Worm (Caenorhabditis elegans) whole organism, L3 larva: ENCODE measurements around the gene T09A5.4.

Experiments
- R02D3.7 ChIP-seq: fragments of 150-350 bp; optimal IDR thresholded peaks from 2 replicates; lab custom pipeline; 2014; ENCODE audit warnings: missing biosample characterization, missing genetic modification characterization
- aly-2 ChIP-seq: fragments of 150-350 bp; optimal IDR thresholded peaks from 2 replicates; lab custom pipeline; 2014; ENCODE audit warnings: missing biosample characterization, missing genetic modification characterization
- ama-1 ChIP-seq: fragments of 150-350 bp; optimal IDR thresholded peaks from 2 replicates; lab custom pipeline; 2018
- ceh-16 ChIP-seq: sonication (generic microtip); optimal IDR thresholded peaks from 2 replicates; lab custom pipeline; 2017; ENCODE audit warnings: missing biosample characterization, missing genetic modification characterization
- ceh-28 ChIP-seq: fragments of 150-350 bp; optimal IDR thresholded peaks from 2 replicates; lab custom pipeline; 2014; ENCODE audit warnings: missing biosample characterization, missing genetic modification reagents, missing genetic modification characterization
- ceh-9 ChIP-seq: sonication (generic microtip); optimal IDR thresholded peaks from 2 replicates; lab custom pipeline; 2018; ENCODE audit warnings: missing biosample characterization, missing genetic modification characterization
- daf-12 ChIP-seq: fragments of 150-350 bp; optimal IDR thresholded peaks from 2 replicates; lab custom pipeline; 2014; ENCODE audit warnings: missing biosample characterization, missing genetic modification reagents, missing genetic modification characterization
- egl-5 ChIP-seq: fragments of 150-350 bp; optimal IDR thresholded peaks from 2 replicates; lab custom pipeline; 2017; ENCODE audit warnings: missing biosample characterization, missing genetic modification reagents, missing genetic modification characterization, inconsistent platforms
- elt-1 ChIP-seq: fragments of 150-350 bp; optimal IDR thresholded peaks from 2 replicates; lab custom pipeline; 2014; ENCODE audit warnings: missing biosample characterization, missing genetic modification characterization
- elt-2 ChIP-seq: sonication (generic microtip); optimal IDR thresholded peaks from 2 replicates; lab custom pipeline; 2016; ENCODE audit warnings: missing genetic modification reagents, mild to moderate bottlenecking, missing genetic modification characterization, missing compliant biosample characterization
- elt-3 ChIP-seq, 3 experiments: fragments of 150-350 bp in 1 of 3; sonication (generic microtip) in 2 of 3; optimal IDR thresholded peaks; 2 replicates in 2 of 3; 4 replicates in 1 of 3; lab custom pipeline; 2014 to 2017; ENCODE audit warnings: missing biosample characterization in 3 of 3, missing genetic modification characterization in 3 of 3
- eor-1 ChIP-seq, 2 experiments: fragments of 150-350 bp; optimal IDR thresholded peaks; 2 replicates each; lab custom pipeline; 2014 to 2018; ENCODE audit warnings: missing biosample characterization in 2 of 2, missing genetic modification characterization in 2 of 2
- fkh-10 ChIP-seq: sonication (generic microtip); optimal IDR thresholded peaks from 2 replicates; lab custom pipeline; 2017; ENCODE audit warnings: missing biosample characterization, missing genetic modification reagents, missing genetic modification characterization
- fkh-2 ChIP-seq: fragments of 150-350 bp; optimal IDR thresholded peaks from 2 replicates; lab custom pipeline; 2014; ENCODE audit warnings: missing biosample characterization, missing genetic modification reagents, missing genetic modification characterization
- fos-1 ChIP-seq: fragments of 150-350 bp; optimal IDR thresholded peaks from 2 replicates; lab custom pipeline; 2014; ENCODE audit warnings: missing biosample characterization, missing genetic modification characterization
- hmg-11 ChIP-seq: sonication (generic microtip); optimal IDR thresholded peaks from 2 replicates; lab custom pipeline; 2016; ENCODE audit warnings: missing genetic modification characterization, missing compliant biosample characterization
- jun-1 ChIP-seq: fragments of 150-350 bp; optimal IDR thresholded peaks from 2 replicates; lab custom pipeline; 2014; ENCODE audit warnings: missing biosample characterization, missing genetic modification reagents, missing genetic modification characterization
- lin-15B ChIP-seq: fragments of 150-350 bp; optimal IDR thresholded peaks from 2 replicates; lab custom pipeline; 2014; ENCODE audit warnings: missing biosample characterization, missing genetic modification characterization
- lin-39 ChIP-seq: fragments of 150-350 bp; optimal IDR thresholded peaks from 2 replicates; lab custom pipeline; 2018; ENCODE audit warnings: missing biosample characterization, missing genetic modification reagents, missing genetic modification characterization
- lsy-12 ChIP-seq: sonication (generic microtip); optimal IDR thresholded peaks from 2 replicates; lab custom pipeline; 2016; ENCODE audit warnings: mild to moderate bottlenecking, missing genetic modification characterization, missing compliant biosample characterization
- mml-1 ChIP-seq: fragments of 150-350 bp; sonication (generic microtip); optimal IDR thresholded peaks from 3 replicates; lab custom pipeline; 2014; ENCODE audit warnings: missing biosample characterization, missing genetic modification characterization
- nhr-11 ChIP-seq: fragments of 150-350 bp; optimal IDR thresholded peaks from 2 replicates; lab custom pipeline; 2014; ENCODE audit warnings: missing biosample characterization, missing genetic modification characterization
- nhr-23 ChIP-seq: fragments of 150-350 bp; optimal IDR thresholded peaks from 2 replicates; lab custom pipeline; 2014; ENCODE audit warnings: missing biosample characterization, missing genetic modification reagents, missing genetic modification characterization
- nhr-237 ChIP-seq: fragments of 150-350 bp; optimal IDR thresholded peaks from 2 replicates; lab custom pipeline; 2014; ENCODE audit warnings: missing biosample characterization, missing genetic modification characterization
- nhr-25 ChIP-seq: sonication (generic microtip); optimal IDR thresholded peaks from 2 replicates; lab custom pipeline; 2017; ENCODE audit warnings: missing biosample characterization, missing genetic modification characterization
- nhr-43 ChIP-seq: sonication (generic microtip); optimal IDR thresholded peaks from 2 replicates; lab custom pipeline; 2016; ENCODE audit warnings: mild to moderate bottlenecking, missing genetic modification characterization, missing compliant biosample characterization; ENCODE audit not compliant: poor library complexity, severe bottlenecking
- nhr-67 ChIP-seq: fragments of 150-350 bp; optimal IDR thresholded peaks from 2 replicates; lab custom pipeline; 2014; ENCODE audit warnings: missing biosample characterization, missing genetic modification characterization
- nhr-77 ChIP-seq: fragments of 150-350 bp; optimal IDR thresholded peaks from 2 replicates; lab custom pipeline; 2014; ENCODE audit warnings: missing biosample characterization, missing genetic modification characterization
- pha-4 ChIP-seq: fragments of 150-350 bp; optimal IDR thresholded peaks from 2 replicates; lab custom pipeline; 2014; ENCODE audit warnings: missing biosample characterization, missing genetic modification reagents, missing genetic modification characterization
- pqm-1 ChIP-seq: fragments of 150-350 bp; optimal IDR thresholded peaks from 2 replicates; lab custom pipeline; 2017; ENCODE audit warnings: missing biosample characterization, missing genetic modification characterization, inconsistent platforms
- sea-2 ChIP-seq: fragments of 150-350 bp; sonication (generic microtip); optimal IDR thresholded peaks from 4 replicates; lab custom pipeline; 2014; ENCODE audit warnings: missing biosample characterization, missing genetic modification reagents, missing genetic modification characterization
- skn-1 ChIP-seq: fragments of 150-350 bp; optimal IDR thresholded peaks from 2 replicates; lab custom pipeline; 2014; ENCODE audit warnings: missing biosample characterization, missing genetic modification characterization
- tbx-2 ChIP-seq: sonication (generic microtip); optimal IDR thresholded peaks from 2 replicates; lab custom pipeline; 2016; ENCODE audit warnings: mild to moderate bottlenecking, missing genetic modification characterization, missing compliant biosample characterization
- unc-39 ChIP-seq: sonication (generic microtip); optimal IDR thresholded peaks from 4 replicates; lab custom pipeline; 2017; ENCODE audit warnings: missing biosample characterization, missing genetic modification characterization
- unc-62 ChIP-seq: fragments of 150-350 bp; sonication (generic microtip); optimal IDR thresholded peaks from 4 replicates; lab custom pipeline; 2014; ENCODE audit warnings: missing biosample characterization, missing genetic modification reagents, missing genetic modification characterization
- ztf-11 ChIP-seq: fragments of 150-350 bp; optimal IDR thresholded peaks from 2 replicates; lab custom pipeline; 2014; ENCODE audit warnings: missing biosample characterization, missing genetic modification characterization
- ztf-4 ChIP-seq: fragments of 150-350 bp; optimal IDR thresholded peaks from 2 replicates; lab custom pipeline; 2014; ENCODE audit warnings: missing biosample characterization, missing genetic modification characterization

Gene T09A5.4

ce11 chrII:7813237-7813636, 32.7 kb upstream of the T09A5.4 start:
- TF ChIP-seq nhr-23 (tag; lab: Kevin White, UChicago) (no peak), daf-12 (tag; lab: Kevin White, UChicago) (no peak), lsy-12 (tag; lab: Kevin White, UChicago) (no peak), hmg-11 (tag; lab: Kevin White, UChicago) (no peak), elt-3 (tag; optimal IDR thresholded peaks at IDR 0.05; lab: Kevin White, UChicago) (no peak), ceh-16 (tag; lab: Kevin White, UChicago) (no peak), elt-1 (tag; lab: Kevin White, UChicago) (no peak), ztf-4 (no peak), jun-1 (tag; lab: Kevin White, UChicago) (no peak), fkh-10 (GFP tag; lab: Kevin White, UChicago) (no peak)

- TF ChIP-seq skn-1 (tag; lab: Kevin White, UChicago): peak; percentile 43
- TF ChIP-seq elt-2 (tag; lab: Kevin White, UChicago): peak; percentile 74
- peak; percentile 33 for TF ChIP-seq pqm-1 (tag; lab: Kevin White, UChicago)
- TF ChIP-seq ceh-9: no peak
- TF ChIP-seq fos-1: no peak
Measured at ce11 chrII:7813645-7814044, 32.3 kb upstream of the T09A5.4 start.

ce11 chrII:7814215-7814614, 31.8 kb upstream of the T09A5.4 start:
- TF ChIP-seq lin-39 (tag; lab: Kevin White, UChicago) (no peak), fos-1 (no peak), ztf-4 (no peak)

- TF ChIP-seq elt-3 (tag; optimal IDR thresholded peaks at IDR 0.05; lab: Kevin White, UChicago) (no peak), R02D3.7 (tag; lab: Kevin White, UChicago) (no peak), ztf-4 (no peak), sea-2 (GFP tag; lab: Kevin White, UChicago) (no peak), elt-2 (tag; lab: Kevin White, UChicago) (peak; percentile 89), egl-5 (tag; lab: Kevin White, UChicago) (no peak), nhr-43 (tag; lab: Kevin White, UChicago) (no peak), pqm-1 (tag; lab: Kevin White, UChicago) (peak; percentile 50), nhr-11 (no peak), pha-4 (peak; percentile 39), ceh-28 (tag; lab: Kevin White, UChicago) (no peak), eor-1 (tag; optimal IDR thresholded peaks at IDR 0.05; lab: Kevin White, UChicago) (no peak)
Measured at ce11 chrII:7814915-7815314, 31.1 kb upstream of the T09A5.4 start.

ce11 chrII:7815406-7815805, 30.6 kb upstream of the T09A5.4 start:
- TF ChIP-seq lsy-12 (tag; lab: Kevin White, UChicago): no peak
- no peak for TF ChIP-seq nhr-11
- TF ChIP-seq unc-62 (GFP tag; lab: Kevin White, UChicago): no peak
- TF ChIP-seq nhr-23 (tag; lab: Kevin White, UChicago): no peak
- TF ChIP-seq ama-1 (lab: Kevin White, UChicago): no peak
- TF ChIP-seq nhr-237 (tag; lab: Kevin White, UChicago): no peak
- no peak for TF ChIP-seq R02D3.7 (tag; lab: Kevin White, UChicago)
- TF ChIP-seq ceh-9: no peak
- no peak for TF ChIP-seq fos-1
- TF ChIP-seq unc-39 (tag; lab: Kevin White, UChicago): no peak
- no peak for TF ChIP-seq tbx-2 (tag; lab: Kevin White, UChicago)
- no peak for TF ChIP-seq jun-1 (tag; lab: Kevin White, UChicago)
- TF ChIP-seq nhr-77 (tag; lab: Kevin White, UChicago): no peak
- no peak for TF ChIP-seq nhr-25
- TF ChIP-seq ztf-11 (tag; lab: Kevin White, UChicago): no peak
- TF ChIP-seq fkh-2: no peak
- no peak for TF ChIP-seq nhr-67
- TF ChIP-seq mml-1 (tag; lab: Kevin White, UChicago): no peak
- TF ChIP-seq lin-15B: no peak
- no peak for TF ChIP-seq aly-2
- TF ChIP-seq, all 47 proteins: peak for 0
